Fruit fly (Drosophila melanogaster): ENCODE data around the gene CG10919.
A peak's percentile ranks its signal among the peaks of the same experiment; 100 is the strongest.

Gene CG10919

dm6 chr3R:7749993-7750392, 7.9 kb upstream of the CG10919 start, which contains the start of gene pyd3 (continued):
- no peak for TF ChIP-seq gsb (GFP tag; IDR thresholded peaks at IDR 0.05)
- TF ChIP-seq MESR4 (GFP tag; optimal IDR thresholded peaks at IDR 0.05) = no peak
- TF ChIP-seq pita (GFP tag; optimal IDR thresholded peaks at IDR 0.05) = no peak
- no peak for TF ChIP-seq CG18011 (GFP tag; optimal IDR thresholded peaks at IDR 0.05)
- no peak for TF ChIP-seq Hsf (GFP tag; optimal IDR thresholded peaks at IDR 0.05)
- TF ChIP-seq Nf-YA (GFP tag; IDR thresholded peaks at IDR 0.05) = no peak
- TF ChIP-seq CG10431 (GFP tag; optimal IDR thresholded peaks at IDR 0.05) = no peak
- TF ChIP-seq CG3726 (GFP tag; IDR thresholded peaks at IDR 0.05) = no peak
- peak; percentile 65 for TF ChIP-seq gem (tag; optimal IDR thresholded peaks at IDR 0.05)
- TF ChIP-seq Hey (tag; optimal IDR thresholded peaks at IDR 0.05) = no peak
- no peak for TF ChIP-seq lilli (GFP tag; optimal IDR thresholded peaks at IDR 0.05)
- no peak for TF ChIP-seq rib (GFP tag; IDR thresholded peaks at IDR 0.05)
- TF ChIP-seq ci (GFP tag; IDR thresholded peaks at IDR 0.05) = no peak
- no peak for TF ChIP-seq MTF-1 (GFP tag; optimal IDR thresholded peaks at IDR 0.05; ENCODE audit: borderline replicate concordance)
- no peak for TF ChIP-seq tna (GFP tag; IDR thresholded peaks at IDR 0.05; ENCODE audit: partially characterized antibody)
- TF ChIP-seq TFAM (GFP tag; optimal IDR thresholded peaks at IDR 0.05) = no peak
- no peak for TF ChIP-seq Gsc (GFP tag; IDR thresholded peaks at IDR 0.05)
- no peak for TF ChIP-seq oc (tag; optimal IDR thresholded peaks at IDR 0.05)
- TF ChIP-seq jumu (GFP tag; optimal IDR thresholded peaks at IDR 0.05) = no peak
- TF ChIP-seq Usf (GFP tag; optimal IDR thresholded peaks at IDR 0.05) = no peak
- no peak for TF ChIP-seq mld (GFP tag; IDR thresholded peaks at IDR 0.05; ENCODE audit: partially characterized antibody)
- no peak for TF ChIP-seq ro (GFP tag; IDR thresholded peaks at IDR 0.05)
- peak; percentile 12 for TF ChIP-seq CG18599 (GFP tag; optimal IDR thresholded peaks at IDR 0.05)
- TF ChIP-seq MBD-R2 (GFP tag; IDR thresholded peaks at IDR 0.05) = no peak
- TF ChIP-seq dmrt99B (tag; optimal IDR thresholded peaks at IDR 0.05) = peak; percentile 27
- TF ChIP-seq dmrt11E (tag; optimal IDR thresholded peaks at IDR 0.05) = no peak
- no peak for TF ChIP-seq CG3995 (GFP tag; optimal IDR thresholded peaks at IDR 0.05)
- no peak for TF ChIP-seq fd64A (GFP tag; optimal IDR thresholded peaks at IDR 0.05)
- no peak for TF ChIP-seq CG5180 (GFP tag; optimal IDR thresholded peaks at IDR 0.05)
- TF ChIP-seq CG3281 (GFP tag; optimal IDR thresholded peaks at IDR 0.05) = no peak
- no peak for TF ChIP-seq CG12942 (GFP tag; optimal IDR thresholded peaks at IDR 0.05)
- no peak for TF ChIP-seq CG14965 (GFP tag; optimal IDR thresholded peaks at IDR 0.05; ENCODE audit: borderline replicate concordance)
- no peak for TF ChIP-seq CG3838 (GFP tag; optimal IDR thresholded peaks at IDR 0.05)
- TF ChIP-seq bowl (GFP tag; IDR thresholded peaks at IDR 0.05) = no peak
- TF ChIP-seq CG6765 (GFP tag; optimal IDR thresholded peaks at IDR 0.05) = no peak
- TF ChIP-seq Rfx (GFP tag; IDR thresholded peaks at IDR 0.05) = peak; percentile 41; the same call in 1 of the 2 replicates
- TF ChIP-seq klu (GFP tag; IDR thresholded peaks at IDR 0.05) = no peak
- no peak for TF ChIP-seq CG42726 (GFP tag; IDR thresholded peaks at IDR 0.05; ENCODE audit: partially characterized antibody)
- TF ChIP-seq CG18764 (GFP tag; optimal IDR thresholded peaks at IDR 0.05) = no peak
- no peak for TF ChIP-seq vfl (GFP tag; optimal IDR thresholded peaks at IDR 0.05)
- no peak for TF ChIP-seq Mad (GFP tag; optimal IDR thresholded peaks at IDR 0.05)
- no peak for TF ChIP-seq CG6813 (GFP tag; optimal IDR thresholded peaks at IDR 0.05)
- TF ChIP-seq cad (GFP tag; optimal IDR thresholded peaks at IDR 0.05) = no peak
- peak; percentile 44 for TF ChIP-seq CG7839 (tag; optimal IDR thresholded peaks at IDR 0.05)
- TF ChIP-seq Sox100B (GFP tag; optimal IDR thresholded peaks at IDR 0.05) = peak; percentile 20
- no peak for TF ChIP-seq eve (GFP tag; optimal IDR thresholded peaks at IDR 0.05)
- TF ChIP-seq ranshi (GFP tag; IDR thresholded peaks at IDR 0.05) = peak; percentile 25; the same call in 1 of the 2 replicates
- TF ChIP-seq CG6683 (GFP tag; optimal IDR thresholded peaks at IDR 0.05) = no peak
- TF ChIP-seq CG15601 (tag; optimal IDR thresholded peaks at IDR 0.05) = no peak
- TF ChIP-seq B-H1 (GFP tag; IDR thresholded peaks at IDR 0.05) = no peak
- TF ChIP-seq Ets65A (GFP tag) = no peak
- no peak for TF ChIP-seq trh (GFP tag; optimal IDR thresholded peaks at IDR 0.05)
